Fruit fly (Drosophila melanogaster) whole organism: ENCODE results near the gene CG12643.

Experiments used
- CG8478 ChIP-seq: fragments of >200 bp; optimal IDR thresholded peaks from 2 replicates; lab custom pipeline; 2018; ENCODE audit warnings: inconsistent platforms
- Dll ChIP-seq: fragments of >200 bp; optimal IDR thresholded peaks from 2 replicates; lab custom pipeline; 2017
- EcR ChIP-seq, 2 experiments: fragments of >200 bp; optimal IDR thresholded peaks; 2 replicates each; lab custom pipeline; 2017; ENCODE audit warnings: missing biosample characterization in 2 of 2, missing genetic modification characterization in 2 of 2, missing genetic modification reagents in 2 of 2
- pan ChIP-seq: fragments of >200 bp; optimal IDR thresholded peaks from 2 replicates; lab custom pipeline; 2017
- psq ChIP-seq: fragments of >200 bp; optimal IDR thresholded peaks from 2 replicates; lab custom pipeline; 2017
- usp ChIP-seq: fragments of >200 bp; optimal IDR thresholded peaks from 2 replicates; lab custom pipeline; 2017; ENCODE audit warnings: missing biosample characterization, missing genetic modification characterization, mixed read lengths

dm6 chrX:10252745-10253144 is 12.3 kb downstream of the CG12643 start:
- TF ChIP-seq pan (no peak), usp (GFP tag; lab: Kevin White, UChicago) (no peak), Dll (lab: Kevin White, UChicago) (no peak), psq (no peak), CG8478 (lab: Kevin White, UChicago) (no peak), EcR (GFP tag; optimal IDR thresholded peaks at IDR 0.05; lab: Kevin White, UChicago) (no peak)
